Fruit fly (Drosophila melanogaster) whole organism, embryonic: ENCODE measurements around the gene CG17344.

Experiments used
- Adf1 ChIP-seq: fragments of 200-800 bp; sonication (Bioruptor generic); IDR thresholded peaks from 2 replicates; pipeline ENCODE4 v1.3.6; 2022; ENCODE audit warnings: missing biosample characterization, missing genetic modification characterization
- BEAF-32 ChIP-seq: fragments of 200-800 bp; sonication (Bioruptor generic); optimal IDR thresholded peaks from 3 replicates; lab custom pipeline; 2017; ENCODE audit warnings: missing biosample characterization, missing genetic modification characterization, mild to moderate bottlenecking, moderate library complexity, missing genetic modification reagents
- CG11093 ChIP-seq: fragments of 200-800 bp; sonication (Bioruptor generic); IDR thresholded peaks from 3 replicates; pipeline ENCODE4 v1.3.6; 2022; ENCODE audit warnings: missing biosample characterization, missing genetic modification characterization
- CG12299 ChIP-seq: fragments of 200-800 bp; sonication (Bioruptor generic); optimal IDR thresholded peaks from 2 replicates; lab custom pipeline; 2018; ENCODE audit warnings: missing biosample characterization, mild to moderate bottlenecking, missing genetic modification characterization
- CG13775 ChIP-seq: fragments of 200-800 bp; sonication (Bioruptor generic); optimal IDR thresholded peaks from 3 replicates; lab custom pipeline; 2017; ENCODE audit warnings: missing biosample characterization, mild to moderate bottlenecking, missing genetic modification characterization
- CG17359 ChIP-seq: fragments of 200-800 bp; sonication (Bioruptor generic); optimal IDR thresholded peaks from 3 replicates; lab custom pipeline; 2018; ENCODE audit warnings: missing biosample characterization, mild to moderate bottlenecking, missing genetic modification characterization, moderate library complexity
- CG17361 ChIP-seq: fragments of 200-800 bp; sonication (Bioruptor generic); IDR thresholded peaks from 3 replicates; pipeline ENCODE4 v1.3.6; 2022; ENCODE audit warnings: missing biosample characterization, missing genetic modification characterization
- CG3407 ChIP-seq: fragments of 200-800 bp; sonication (Bioruptor generic); optimal IDR thresholded peaks from 2 replicates; lab custom pipeline; 2018; ENCODE audit warnings: missing biosample characterization, mild to moderate bottlenecking, missing genetic modification characterization
- CG4730 ChIP-seq: fragments of 200-800 bp; sonication (Bioruptor generic); IDR thresholded peaks from 2 replicates; pipeline ENCODE4 v1.3.6; 2022; ENCODE audit warnings: missing biosample characterization, missing genetic modification characterization
- CG6175 ChIP-seq: fragments of 200-800 bp; sonication (Bioruptor generic); IDR thresholded peaks from 3 replicates; pipeline ENCODE4 v1.3.6; 2022; ENCODE audit warnings: missing biosample characterization, missing genetic modification characterization
- CG6654 ChIP-seq: fragments of 200-800 bp; sonication (Bioruptor generic); optimal IDR thresholded peaks from 2 replicates; lab custom pipeline; 2017; ENCODE audit warnings: missing biosample characterization, mild to moderate bottlenecking, missing genetic modification characterization
- CG6689 ChIP-seq: fragments of 200-800 bp; sonication (Bioruptor generic); IDR thresholded peaks from 2 replicates; pipeline ENCODE4 v1.3.6; 2022; ENCODE audit warnings: missing biosample characterization, missing genetic modification characterization
- CG8765 ChIP-seq: fragments of 200-800 bp; sonication (Bioruptor generic); IDR thresholded peaks from 2 replicates; pipeline ENCODE4 v1.3.6; 2022; ENCODE audit warnings: missing biosample characterization, missing genetic modification characterization
- CG8924 ChIP-seq: fragments of 200-800 bp; optimal IDR thresholded peaks from 3 replicates; lab custom pipeline; 2019; ENCODE audit warnings: missing biosample characterization, mild to moderate bottlenecking, missing genetic modification characterization, moderate library complexity
- CG8944 ChIP-seq: fragments of 200-800 bp; sonication (Bioruptor generic); optimal IDR thresholded peaks from 3 replicates; lab custom pipeline; 2016; ENCODE audit warnings: missing biosample characterization, missing genetic modification characterization
- CoRest ChIP-seq: fragments of 200-800 bp; sonication (Bioruptor generic); optimal IDR thresholded peaks from 3 replicates; lab custom pipeline; 2018; ENCODE audit warnings: missing biosample characterization, mild to moderate bottlenecking, missing genetic modification characterization, moderate library complexity
- Drgx ChIP-seq: fragments of 200-800 bp; sonication (Bioruptor generic); IDR thresholded peaks from 2 replicates; pipeline ENCODE4 v1.3.6; 2022; ENCODE audit warnings: missing biosample characterization, missing genetic modification characterization
- Ets65A ChIP-seq: fragments of 200-800 bp; sonication (Bioruptor generic); peaks from one replicate; lab custom pipeline; 2016; ENCODE audit warnings: missing biosample characterization, missing genetic modification characterization
- Fer3 ChIP-seq: fragments of 200-800 bp; sonication (Bioruptor generic); optimal IDR thresholded peaks from 2 replicates; lab custom pipeline; 2018; ENCODE audit warnings: missing biosample characterization, mild to moderate bottlenecking, missing genetic modification characterization, moderate library complexity
- HmgZ ChIP-seq: fragments of 200-800 bp; sonication (Bioruptor generic); optimal IDR thresholded peaks from 2 replicates; lab custom pipeline; 2018; ENCODE audit warnings: missing biosample characterization, mild to moderate bottlenecking, missing genetic modification characterization
- Hr51 ChIP-seq, 2 experiments: fragments of 200-800 bp; sonication (Bioruptor generic); optimal IDR thresholded peaks; 2 replicates in 1 of 2; 3 replicates in 1 of 2; lab custom pipeline; 2016 to 2018; ENCODE audit warnings: missing biosample characterization in 2 of 2, missing genetic modification characterization in 2 of 2, mild to moderate bottlenecking in 1 of 2, moderate library complexity in 1 of 2
- Myb ChIP-seq: fragments of 200-800 bp; sonication (Bioruptor generic); optimal IDR thresholded peaks from 2 replicates; lab custom pipeline; 2016; ENCODE audit warnings: missing biosample characterization, missing genetic modification characterization
- NK7.1 ChIP-seq: fragments of 200-800 bp; sonication (Bioruptor generic); optimal IDR thresholded peaks from 3 replicates; lab custom pipeline; 2016; ENCODE audit warnings: missing biosample characterization, missing genetic modification characterization
- Oli ChIP-seq: fragments of 200-800 bp; sonication (Bioruptor generic); optimal IDR thresholded peaks from 2 replicates; lab custom pipeline; 2018; ENCODE audit warnings: missing biosample characterization, mild to moderate bottlenecking, missing genetic modification characterization, moderate library complexity
- Spps ChIP-seq: fragments of 200-800 bp; sonication (Bioruptor generic); optimal IDR thresholded peaks from 2 replicates; lab custom pipeline; 2018; ENCODE audit warnings: missing biosample characterization, mild to moderate bottlenecking, missing genetic modification characterization
- Sry-β ChIP-seq: fragments of 200-800 bp; sonication (Bioruptor generic); optimal IDR thresholded peaks from 2 replicates; lab custom pipeline; 2018; ENCODE audit warnings: missing biosample characterization, mild to moderate bottlenecking, missing genetic modification characterization, moderate library complexity
- ara ChIP-seq: fragments of 200-800 bp; sonication (Bioruptor generic); IDR thresholded peaks from 2 replicates; pipeline ENCODE4 v1.3.6; 2022; ENCODE audit warnings: missing biosample characterization, missing genetic modification characterization
- ase ChIP-seq: fragments of 200-800 bp; sonication (Bioruptor generic); IDR thresholded peaks from 3 replicates; pipeline ENCODE4 v1.3.6; 2022; ENCODE audit warnings: missing biosample characterization, missing genetic modification characterization
- chif ChIP-seq, 2 experiments: fragments of 200-800 bp; sonication (Bioruptor generic); optimal IDR thresholded peaks; 3 replicates each; lab custom pipeline; 2016; ENCODE audit warnings: missing biosample characterization in 2 of 2, missing genetic modification characterization in 2 of 2
- chn ChIP-seq: fragments of 200-800 bp; sonication (Bioruptor generic); optimal IDR thresholded peaks from 2 replicates; lab custom pipeline; 2016; ENCODE audit warnings: missing biosample characterization, missing genetic modification characterization
- crol ChIP-seq: fragments of 200-800 bp; sonication (Bioruptor generic); IDR thresholded peaks from 2 replicates; pipeline ENCODE4 v1.3.6; 2022; ENCODE audit warnings: missing biosample characterization, missing genetic modification characterization
- cwo ChIP-seq: fragments of 200-800 bp; sonication (Bioruptor generic); optimal IDR thresholded peaks from 3 replicates; lab custom pipeline; 2017; ENCODE audit warnings: missing biosample characterization, missing genetic modification characterization, mild to moderate bottlenecking, moderate library complexity, missing genetic modification reagents
- dimm ChIP-seq: fragments of 200-800 bp; sonication (Bioruptor generic); IDR thresholded peaks from 2 replicates; pipeline ENCODE4 v1.3.6; 2022; ENCODE audit warnings: missing biosample characterization, missing genetic modification characterization
- fd96Cb ChIP-seq: fragments of 200-800 bp; sonication (Bioruptor generic); optimal IDR thresholded peaks from 2 replicates; lab custom pipeline; 2018; ENCODE audit warnings: missing biosample characterization, mild to moderate bottlenecking, missing genetic modification characterization, moderate library complexity
- gem ChIP-seq: fragments of 200-800 bp; sonication (Bioruptor generic); optimal IDR thresholded peaks from 2 replicates; lab custom pipeline; 2019; ENCODE audit warnings: missing biosample characterization, mild to moderate bottlenecking, missing genetic modification characterization, moderate library complexity
- gro ChIP-seq: fragments of 200-800 bp; sonication (Bioruptor generic); optimal IDR thresholded peaks from 2 replicates; lab custom pipeline; 2016; ENCODE audit warnings: missing biosample characterization, missing genetic modification characterization
- lbe ChIP-seq: fragments of 200-800 bp; sonication (Bioruptor generic); optimal IDR thresholded peaks from 2 replicates; lab custom pipeline; 2016; ENCODE audit warnings: missing biosample characterization, mild to moderate bottlenecking, missing genetic modification characterization
- nau ChIP-seq: fragments of 200-800 bp; sonication (Bioruptor generic); optimal IDR thresholded peaks from 3 replicates; lab custom pipeline; 2017; ENCODE audit warnings: missing biosample characterization, mild to moderate bottlenecking, missing genetic modification characterization, missing genetic modification reagents
- odd ChIP-seq: fragments of 200-800 bp; sonication (Bioruptor generic); optimal IDR thresholded peaks from 2 replicates; lab custom pipeline; 2017; ENCODE audit warnings: missing biosample characterization, mild to moderate bottlenecking, missing genetic modification characterization
- p53 ChIP-seq: fragments of 200-800 bp; sonication (Bioruptor generic); optimal IDR thresholded peaks from 2 replicates; lab custom pipeline; 2016; ENCODE audit warnings: missing biosample characterization, missing genetic modification characterization
- pan ChIP-seq, 4 experiments: fragments of >200 bp in 3 of 4; fragments of 200-800 bp in 1 of 4; sonication (Bioruptor generic) in 1 of 4; optimal IDR thresholded peaks in 3 of 4; IDR thresholded peaks in 1 of 4; 2 replicates each; pipeline versions ENCODE4 v1.3.6 to Lab custom; 2017 to 2022; ENCODE audit warnings: missing biosample characterization in 2 of 4, missing genetic modification characterization in 2 of 4, mixed read lengths in 1 of 4
- phol ChIP-seq: fragments of 200-800 bp; sonication (Bioruptor generic); optimal IDR thresholded peaks from 3 replicates; lab custom pipeline; 2018; ENCODE audit warnings: missing biosample characterization, mild to moderate bottlenecking, missing genetic modification characterization, moderate library complexity
- psq ChIP-seq: fragments of 200-800 bp; sonication (Bioruptor generic); optimal IDR thresholded peaks from 2 replicates; lab custom pipeline; 2017; ENCODE audit warnings: missing biosample characterization, missing genetic modification characterization
- pzg ChIP-seq: fragments of 200-800 bp; sonication (Bioruptor generic); optimal IDR thresholded peaks from 3 replicates; lab custom pipeline; 2018; ENCODE audit warnings: missing biosample characterization, mild to moderate bottlenecking, missing genetic modification characterization, moderate library complexity
- slbo ChIP-seq: fragments of 200-800 bp; sonication (Bioruptor generic); IDR thresholded peaks from 2 replicates; pipeline ENCODE4 v1.3.6; 2022; ENCODE audit warnings: missing biosample characterization, missing genetic modification characterization
- slou ChIP-seq: fragments of 200-800 bp; sonication (Bioruptor generic); optimal IDR thresholded peaks from 3 replicates; lab custom pipeline; 2016; ENCODE audit warnings: missing biosample characterization, missing genetic modification characterization
- trh ChIP-seq: fragments of 200-800 bp; sonication (Bioruptor generic); optimal IDR thresholded peaks from 2 replicates; lab custom pipeline; 2016; ENCODE audit warnings: missing biosample characterization, missing genetic modification characterization
- wek ChIP-seq: fragments of 200-800 bp; sonication (Bioruptor generic); optimal IDR thresholded peaks from 3 replicates; lab custom pipeline; 2018; ENCODE audit warnings: missing biosample characterization, mild to moderate bottlenecking, missing genetic modification characterization, moderate library complexity
- wor ChIP-seq: fragments of 200-800 bp; sonication (Bioruptor generic); IDR thresholded peaks from 2 replicates; pipeline ENCODE4 v1.3.6; 2022; ENCODE audit warnings: missing biosample characterization, missing genetic modification characterization
- zfh2 ChIP-seq: fragments of 200-800 bp; sonication (Bioruptor generic); optimal IDR thresholded peaks from 2 replicates; lab custom pipeline; 2016; ENCODE audit warnings: missing biosample characterization, missing genetic modification characterization

CG17344 gene

DNA sequence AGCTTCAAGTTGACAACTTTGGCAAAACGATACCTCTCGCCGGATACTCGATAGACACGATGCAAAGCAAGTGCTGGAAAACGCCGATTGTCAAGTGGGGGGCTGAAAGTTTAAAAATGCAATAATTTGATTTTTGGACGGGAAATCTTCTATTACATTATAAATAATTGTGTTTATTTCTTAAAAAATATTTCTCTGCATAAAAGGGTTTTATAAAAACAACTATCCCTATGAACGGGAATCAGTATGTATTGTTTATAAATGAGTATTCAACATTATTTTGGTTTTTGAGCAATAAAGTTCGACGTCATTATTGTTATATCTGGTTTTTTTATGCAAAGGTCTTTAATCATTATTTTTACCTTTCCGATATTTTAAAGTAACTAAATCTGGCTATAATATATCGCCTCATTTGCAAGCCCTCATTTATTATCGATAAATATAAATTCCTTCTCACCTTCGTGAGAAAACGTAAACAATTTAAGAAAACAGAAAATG is 30.1 kb downstream of the CG17344 start, which contains the start of the genes AsnRS and DCTN6-p27 (continued):
- TF ChIP-seq CoRest (tag; lab: Kevin White, UChicago) (peak; percentile 75), CG17361 (GFP tag; lab: Robert Waterston, UW) (peak; percentile 75; the same call in 2 of the 3 replicates), Hr51 (GFP tag; optimal IDR thresholded peaks at IDR 0.05; lab: Kevin White, UChicago) (peak; percentile 46 to 65), CG6654 (peak; percentile 11), CG8924 (tag; lab: Kevin White, UChicago) (peak; percentile 64), chif (GFP tag; optimal IDR thresholded peaks at IDR 0.05; lab: Kevin White, UChicago) (peak; percentile 37 to 49), cwo (peak; percentile 53), Adf1 (no peak), Myb (GFP tag; lab: Kevin White, UChicago) (peak; percentile 35), CG3407 (GFP tag; lab: Kevin White, UChicago) (no peak), slbo (peak; percentile 83), Spps (tag; lab: Kevin White, UChicago) (peak; percentile 1), pzg (peak; percentile 56), ara (peak; percentile 18; the same call in 1 of the 2 replicates), CG6175 (GFP tag; lab: Robert Waterston, UW) (no peak), CG8765 (GFP tag; lab: Robert Waterston, UW) (no peak), CG8944 (GFP tag; lab: Kevin White, UChicago) (peak; percentile 23), p53 (GFP tag; lab: Kevin White, UChicago) (no peak), Sry-β (peak; percentile 81), Ets65A (peak; percentile 81), zfh2 (peak; percentile 79), lbe (GFP tag; lab: Kevin White, UChicago) (peak; percentile 51), CG4730 (GFP tag; lab: Robert Waterston, UW) (no peak), slou (GFP tag; lab: Kevin White, UChicago) (peak; percentile 44), dimm (no peak), crol (no peak), trh (GFP tag; lab: Kevin White, UChicago) (peak; percentile 40), wor (GFP tag; lab: Robert Waterston, UW) (peak; percentile 43; the same call in 1 of the 2 replicates), wek (GFP tag; lab: Kevin White, UChicago) (no peak), HmgZ (tag; lab: Kevin White, UChicago) (peak; percentile 69), Fer3 (tag; lab: Kevin White, UChicago) (peak; percentile 73), gem (peak; percentile 76), CG6689 (GFP tag; lab: Robert Waterston, UW) (peak; percentile 59), Drgx (GFP tag; lab: Robert Waterston, UW) (0 out of 2 replicates have a peak, but pooled peaks have one; percentile 38), NK7.1 (GFP tag; lab: Kevin White, UChicago) (peak; percentile 31), BEAF-32 (GFP tag; lab: Kevin White, UChicago) (peak; percentile 87), Oli (tag; lab: Kevin White, UChicago) (peak; percentile 48), ase (GFP tag; lab: Robert Waterston, UW) (peak; percentile 64; the same call in 2 of the 3 replicates), CG12299 (tag; lab: Kevin White, UChicago) (peak; percentile 25), CG17359 (tag; lab: Kevin White, UChicago) (peak; percentile 64), CG13775 (GFP tag; lab: Kevin White, UChicago) (peak; percentile 79), CG11093 (GFP tag; lab: Robert Waterston, UW) (0 out of 3 replicates have a peak, but pooled peaks have one; percentile 39), gro (GFP tag; lab: Kevin White, UChicago) (peak; percentile 41), pan (optimal IDR thresholded peaks at IDR 0.05; lab: Kevin White, UChicago) (no peak), pan (GFP tag; optimal IDR thresholded peaks at IDR 0.05 in 1 of 2, IDR thresholded peaks at IDR 0.05 in 1 of 2) (peak in 1 of 2 experiments; percentile 76), odd (no peak), psq (GFP tag; lab: Kevin White, UChicago) (peak; percentile 46), fd96Cb (tag; lab: Kevin White, UChicago) (peak; percentile 19), nau (GFP tag; lab: Kevin White, UChicago) (no peak), chn (GFP tag; lab: Kevin White, UChicago) (peak; percentile 55), phol (peak; percentile 76)
